Fruit fly (Drosophila melanogaster) whole organism, adult: ENCODE measurements around the gene CG33090.

Experiments used
- CG11617 ChIP-seq: fragments of 200-800 bp; sonication (Bioruptor generic); optimal IDR thresholded peaks from 2 replicates; lab custom pipeline; 2017; ENCODE audit warnings: mild to moderate bottlenecking, missing biosample characterization, missing genetic modification reagents, missing genetic modification characterization
- CG12768 ChIP-seq: fragments of 200-800 bp; sonication (Bioruptor generic); optimal IDR thresholded peaks from 2 replicates; lab custom pipeline; 2017; ENCODE audit warnings: missing biosample characterization, missing genetic modification characterization, mild to moderate bottlenecking, moderate library complexity, missing genetic modification reagents
- CG14711 ChIP-seq: fragments of 200-800 bp; sonication (Bioruptor generic); optimal IDR thresholded peaks from 2 replicates; lab custom pipeline; 2018; ENCODE audit warnings: missing biosample characterization, mild to moderate bottlenecking, missing genetic modification characterization, moderate library complexity
- CG1620 ChIP-seq: fragments of 200-800 bp; sonication (Bioruptor generic); optimal IDR thresholded peaks from 2 replicates; lab custom pipeline; 2016; ENCODE audit warnings: missing biosample characterization, missing genetic modification characterization
- CG33017 ChIP-seq: fragments of 200-800 bp; sonication (Bioruptor generic); optimal IDR thresholded peaks from 2 replicates; lab custom pipeline; 2018; ENCODE audit warnings: missing biosample characterization, mild to moderate bottlenecking, missing genetic modification characterization, moderate library complexity
- CG5204 ChIP-seq: fragments of 200-800 bp; sonication (Bioruptor generic); optimal IDR thresholded peaks from 2 replicates; lab custom pipeline; 2016; ENCODE audit warnings: missing biosample characterization, missing genetic modification characterization
- CG7045 ChIP-seq: fragments of 200-800 bp; sonication (Bioruptor generic); optimal IDR thresholded peaks from 2 replicates; lab custom pipeline; 2017; ENCODE audit warnings: missing biosample characterization, mild to moderate bottlenecking, missing genetic modification characterization
- CG7101 ChIP-seq: fragments of 200-800 bp; sonication (Bioruptor generic); optimal IDR thresholded peaks from 2 replicates; lab custom pipeline; 2018; ENCODE audit warnings: missing biosample characterization, mild to moderate bottlenecking, missing genetic modification characterization, moderate library complexity
- Clk ChIP-seq: fragments of 200-800 bp; sonication (Bioruptor generic); optimal IDR thresholded peaks from 2 replicates; lab custom pipeline; 2017; ENCODE audit warnings: missing biosample characterization, missing genetic modification characterization
- Crg-1 ChIP-seq: fragments of 200-800 bp; sonication (Bioruptor generic); optimal IDR thresholded peaks from 2 replicates; lab custom pipeline; 2016; ENCODE audit warnings: missing biosample characterization, missing genetic modification characterization
- Hr96 ChIP-seq: fragments of 200-800 bp; sonication (Bioruptor generic); optimal IDR thresholded peaks from 2 replicates; lab custom pipeline; 2016; ENCODE audit warnings: missing biosample characterization, missing genetic modification characterization
- Mnt ChIP-seq: fragments of 200-800 bp; sonication (Bioruptor generic); optimal IDR thresholded peaks from 2 replicates; lab custom pipeline; 2016; ENCODE audit warnings: missing biosample characterization, mild to moderate bottlenecking, missing genetic modification characterization
- bab1 ChIP-seq: fragments of 200-800 bp; sonication (Bioruptor generic); optimal IDR thresholded peaks from 3 replicates; lab custom pipeline; 2019; ENCODE audit warnings: missing biosample characterization, mild to moderate bottlenecking, missing genetic modification characterization, moderate library complexity
- cic ChIP-seq: fragments of 200-800 bp; sonication (Bioruptor generic); optimal IDR thresholded peaks from 2 replicates; lab custom pipeline; 2017; ENCODE audit warnings: missing biosample characterization, mild to moderate bottlenecking, missing genetic modification characterization, moderate library complexity
- cnc ChIP-seq, 2 experiments: fragments of >200 bp; optimal IDR thresholded peaks; 2 replicates each; lab custom pipeline; 2017
- kay ChIP-seq: fragments of 200-800 bp; sonication (Bioruptor generic); peaks from one replicate; lab custom pipeline; 2016; ENCODE audit warnings: missing biosample characterization, missing genetic modification characterization, borderline replicate concordance
- ovo ChIP-seq: fragments of 200-800 bp; sonication (Bioruptor generic); optimal IDR thresholded peaks from 2 replicates; lab custom pipeline; 2016; ENCODE audit warnings: missing biosample characterization, missing genetic modification characterization
- pad ChIP-seq: fragments of 200-800 bp; sonication (Bioruptor generic); optimal IDR thresholded peaks from 3 replicates; lab custom pipeline; 2017; ENCODE audit warnings: missing biosample characterization, missing genetic modification characterization, mild to moderate bottlenecking, moderate library complexity, missing genetic modification reagents
- tj ChIP-seq: fragments of 200-800 bp; sonication (Bioruptor generic); optimal IDR thresholded peaks from 3 replicates; lab custom pipeline; 2017; ENCODE audit warnings: missing biosample characterization, mild to moderate bottlenecking, missing genetic modification characterization, moderate library complexity
- toe ChIP-seq: fragments of 200-800 bp; sonication (Bioruptor generic); optimal IDR thresholded peaks from 2 replicates; lab custom pipeline; 2016; ENCODE audit warnings: missing biosample characterization, missing genetic modification characterization

CG33090 gene

DNA sequence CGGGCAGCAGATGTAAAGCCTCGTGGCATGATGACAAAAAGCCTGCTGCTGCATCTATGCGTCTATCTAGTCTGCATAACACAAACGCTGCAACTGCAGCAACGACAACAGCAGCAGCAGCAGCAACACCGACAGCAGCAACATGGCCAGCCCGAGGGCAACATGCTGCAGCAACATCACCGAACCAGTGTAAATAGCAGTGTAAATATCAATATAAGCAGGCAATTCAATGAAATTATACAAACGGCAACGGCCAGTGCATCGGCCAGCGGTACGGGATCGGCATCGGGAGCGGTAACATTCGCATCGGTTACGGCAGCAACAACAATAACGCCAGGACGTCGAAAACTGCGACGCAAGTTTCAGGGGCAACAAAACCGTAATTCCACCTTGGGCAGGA lies 25.7 kb upstream of the CG33090 start:
- TF ChIP-seq bab1 (GFP tag; lab: Kevin White, UChicago) (no peak), kay (GFP tag; lab: Kevin White, UChicago) (no peak), tj (GFP tag; lab: Kevin White, UChicago) (no peak), CG33017 (tag; lab: Kevin White, UChicago) (no peak), ovo (no peak), Crg-1 (GFP tag; lab: Kevin White, UChicago) (no peak), Mnt (GFP tag; lab: Kevin White, UChicago) (no peak), cic (GFP tag; lab: Kevin White, UChicago) (no peak), CG7101 (tag; lab: Kevin White, UChicago) (no peak), CG14711 (no peak), CG7045 (GFP tag; lab: Kevin White, UChicago) (no peak), CG12768 (no peak), cnc (optimal IDR thresholded peaks at IDR 0.05; lab: Kevin White, UChicago) (no peak), CG5204 (no peak), Clk (GFP tag; lab: Kevin White, UChicago) (no peak), CG11617 (GFP tag; lab: Kevin White, UChicago) (no peak)

DNA sequence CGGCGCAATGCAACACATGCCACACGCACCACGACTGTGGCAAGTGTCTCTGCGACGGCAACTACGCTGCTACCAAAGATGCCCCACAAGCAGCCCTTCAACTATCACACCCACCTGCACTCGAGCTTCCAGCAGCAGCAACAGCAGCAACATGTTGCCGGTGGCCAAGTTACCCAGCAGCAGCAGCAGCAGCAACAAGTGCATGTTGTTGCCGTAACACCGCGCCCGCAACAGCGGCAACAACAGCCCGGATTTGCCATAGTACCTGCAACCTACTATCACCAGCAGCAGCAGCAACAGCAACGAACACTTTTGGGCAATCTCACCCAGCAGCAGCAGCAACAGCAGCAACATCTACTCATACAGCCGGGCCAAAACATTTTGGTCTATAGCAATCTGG lies 25.3 kb upstream of the CG33090 start:
- TF ChIP-seq CG7101 (tag; lab: Kevin White, UChicago), result no peak
- TF ChIP-seq Hr96 (GFP tag; lab: Kevin White, UChicago), result no peak
- no peak for TF ChIP-seq Mnt (GFP tag; lab: Kevin White, UChicago)
- no peak for TF ChIP-seq CG1620 (GFP tag; lab: Kevin White, UChicago)
- no peak for TF ChIP-seq kay (GFP tag; lab: Kevin White, UChicago)
- no peak for TF ChIP-seq Crg-1 (GFP tag; lab: Kevin White, UChicago)
- no peak for TF ChIP-seq toe (GFP tag; lab: Kevin White, UChicago)
- TF ChIP-seq cnc (optimal IDR thresholded peaks at IDR 0.05; lab: Kevin White, UChicago), result no peak
- no peak for TF ChIP-seq CG12768
- no peak for TF ChIP-seq tj (GFP tag; lab: Kevin White, UChicago)
- TF ChIP-seq cic (GFP tag; lab: Kevin White, UChicago), result no peak
- no peak for TF ChIP-seq CG7045 (GFP tag; lab: Kevin White, UChicago)
- TF ChIP-seq Clk (GFP tag; lab: Kevin White, UChicago), result no peak
- no peak for TF ChIP-seq bab1 (GFP tag; lab: Kevin White, UChicago)
- no peak for TF ChIP-seq pad

DNA sequence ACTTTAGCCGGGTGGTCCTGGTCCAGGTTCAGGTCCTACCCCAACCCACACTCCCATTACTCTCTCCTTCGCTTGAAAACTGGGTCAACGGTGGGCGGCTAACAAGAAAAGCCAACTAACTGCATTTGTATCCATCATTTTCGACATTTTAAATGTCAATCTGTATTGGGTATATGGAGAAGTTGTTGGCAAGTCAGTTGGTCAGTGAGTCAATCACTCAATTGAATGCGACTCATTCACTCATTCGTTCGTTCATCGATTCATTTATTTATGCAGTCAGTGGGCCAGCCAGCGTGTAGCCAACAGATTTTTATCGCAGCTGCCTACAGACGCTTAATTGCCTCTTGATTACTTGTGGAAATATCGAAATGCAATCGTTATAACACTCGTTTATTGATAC lies 17.3 kb upstream of the CG33090 start:
- TF ChIP-seq toe (GFP tag; lab: Kevin White, UChicago) (no peak), CG33017 (tag; lab: Kevin White, UChicago) (no peak), CG11617 (GFP tag; lab: Kevin White, UChicago) (no peak), cic (GFP tag; lab: Kevin White, UChicago) (no peak), pad (no peak), Hr96 (GFP tag; lab: Kevin White, UChicago) (no peak), Mnt (GFP tag; lab: Kevin White, UChicago) (no peak), ovo (no peak), bab1 (GFP tag; lab: Kevin White, UChicago) (no peak), tj (GFP tag; lab: Kevin White, UChicago) (no peak), kay (GFP tag; lab: Kevin White, UChicago) (no peak), CG7045 (GFP tag; lab: Kevin White, UChicago) (no peak), CG14711 (no peak), CG7101 (tag; lab: Kevin White, UChicago) (no peak), CG12768 (no peak), CG1620 (GFP tag; lab: Kevin White, UChicago) (no peak)

DNA sequence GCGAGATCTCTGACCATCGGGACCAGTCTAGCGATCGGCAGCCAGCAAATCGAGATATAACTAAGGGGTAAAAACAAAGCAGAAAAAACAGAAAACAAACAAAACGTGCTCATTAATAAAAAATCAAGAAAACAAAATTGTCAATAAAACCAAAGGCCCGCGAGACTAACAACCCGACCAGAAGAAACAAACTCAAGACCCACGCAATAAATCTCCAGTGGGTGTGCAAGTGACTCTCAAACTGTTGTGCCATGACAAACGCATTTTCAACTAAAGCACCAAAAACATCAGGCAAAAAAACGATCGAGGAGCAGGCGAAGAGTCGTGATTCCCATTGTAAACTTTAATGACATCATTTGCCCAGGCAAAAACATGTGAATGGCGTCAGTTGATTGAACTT lies 16.0 kb upstream of the CG33090 start:
- TF ChIP-seq kay (GFP tag; lab: Kevin White, UChicago), result no peak
- no peak for TF ChIP-seq CG33017 (tag; lab: Kevin White, UChicago)
- no peak for TF ChIP-seq bab1 (GFP tag; lab: Kevin White, UChicago)
- TF ChIP-seq ovo, result no peak
- no peak for TF ChIP-seq cnc (optimal IDR thresholded peaks at IDR 0.05; lab: Kevin White, UChicago)
- TF ChIP-seq CG14711, result no peak
- TF ChIP-seq cic (GFP tag; lab: Kevin White, UChicago), result no peak
- no peak for TF ChIP-seq CG1620 (GFP tag; lab: Kevin White, UChicago)
- TF ChIP-seq Hr96 (GFP tag; lab: Kevin White, UChicago), result no peak
- TF ChIP-seq Mnt (GFP tag; lab: Kevin White, UChicago), result no peak
- no peak for TF ChIP-seq CG5204
- TF ChIP-seq toe (GFP tag; lab: Kevin White, UChicago), result no peak

DNA sequence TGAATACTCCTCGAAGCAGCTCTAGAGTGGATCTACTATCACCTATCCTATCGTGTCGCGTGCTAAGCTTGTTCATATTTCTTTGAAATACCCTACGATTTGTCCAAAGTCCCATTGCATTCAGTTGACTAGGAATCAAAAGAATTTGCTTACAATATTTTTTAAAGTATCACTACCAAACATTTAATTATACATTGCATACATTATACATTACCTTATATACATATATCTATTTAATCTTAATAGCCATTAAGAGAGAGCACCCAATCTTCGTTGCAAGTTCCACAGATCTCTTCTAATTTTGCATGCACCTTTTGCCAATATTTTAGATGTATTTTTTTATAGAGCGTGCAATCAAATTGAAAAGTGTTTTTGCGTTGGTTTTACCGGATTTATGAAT lies 15.4 kb upstream of the CG33090 start:
- TF ChIP-seq CG5204, result no peak
- no peak for TF ChIP-seq CG1620 (GFP tag; lab: Kevin White, UChicago)
- no peak for TF ChIP-seq CG7045 (GFP tag; lab: Kevin White, UChicago)
- no peak for TF ChIP-seq CG11617 (GFP tag; lab: Kevin White, UChicago)
- no peak for TF ChIP-seq Clk (GFP tag; lab: Kevin White, UChicago)
- TF ChIP-seq bab1 (GFP tag; lab: Kevin White, UChicago), result no peak
- no peak for TF ChIP-seq ovo
- TF ChIP-seq CG33017 (tag; lab: Kevin White, UChicago), result no peak
- no peak for TF ChIP-seq CG7101 (tag; lab: Kevin White, UChicago)
- TF ChIP-seq kay (GFP tag; lab: Kevin White, UChicago), result no peak
- no peak for TF ChIP-seq tj (GFP tag; lab: Kevin White, UChicago)
- TF ChIP-seq Hr96 (GFP tag; lab: Kevin White, UChicago), result no peak
- TF ChIP-seq cnc (optimal IDR thresholded peaks at IDR 0.05; lab: Kevin White, UChicago), result no peak
- TF ChIP-seq CG12768, result no peak
- no peak for TF ChIP-seq toe (GFP tag; lab: Kevin White, UChicago)
- no peak for TF ChIP-seq cic (GFP tag; lab: Kevin White, UChicago)
- no peak for TF ChIP-seq CG14711
- TF ChIP-seq Mnt (GFP tag; lab: Kevin White, UChicago), result no peak

DNA sequence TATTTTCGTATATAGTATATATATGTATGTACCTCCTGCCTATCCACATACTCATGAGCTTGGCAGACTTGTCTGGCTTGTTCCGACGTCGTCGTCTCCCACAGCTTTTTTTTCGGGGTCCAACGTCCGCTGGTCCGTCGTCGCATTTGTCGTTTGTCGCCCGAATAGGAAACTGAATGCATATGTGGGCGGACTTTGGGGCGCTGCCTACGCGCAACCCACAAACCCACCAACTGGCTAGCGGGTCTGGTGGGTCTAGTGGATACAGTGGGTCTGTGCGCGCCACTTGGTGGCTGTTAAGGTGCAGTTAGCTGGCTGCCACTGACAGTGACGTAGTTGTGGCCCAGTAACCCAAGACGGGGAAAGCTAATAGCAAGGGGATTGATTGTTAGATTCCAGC lies 15.0 kb upstream of the CG33090 start:
- TF ChIP-seq CG14711, result no peak
- TF ChIP-seq cic (GFP tag; lab: Kevin White, UChicago), result no peak
- no peak for TF ChIP-seq tj (GFP tag; lab: Kevin White, UChicago)
- TF ChIP-seq CG7101 (tag; lab: Kevin White, UChicago), result no peak
- TF ChIP-seq ovo, result no peak
- TF ChIP-seq pad, result no peak
- no peak for TF ChIP-seq kay (GFP tag; lab: Kevin White, UChicago)
- no peak for TF ChIP-seq CG5204
- no peak for TF ChIP-seq Crg-1 (GFP tag; lab: Kevin White, UChicago)
- no peak for TF ChIP-seq cnc (optimal IDR thresholded peaks at IDR 0.05; lab: Kevin White, UChicago)
- TF ChIP-seq toe (GFP tag; lab: Kevin White, UChicago), result no peak
- TF ChIP-seq Clk (GFP tag; lab: Kevin White, UChicago), result no peak
- no peak for TF ChIP-seq CG12768
- no peak for TF ChIP-seq Mnt (GFP tag; lab: Kevin White, UChicago)
- TF ChIP-seq bab1 (GFP tag; lab: Kevin White, UChicago), result no peak
- TF ChIP-seq CG1620 (GFP tag; lab: Kevin White, UChicago), result no peak
- no peak for TF ChIP-seq Hr96 (GFP tag; lab: Kevin White, UChicago)
